Worm (Caenorhabditis elegans) whole organism, L3 larva: ENCODE data around the gene K06A9.1.

Experiments used
- ceh-28 ChIP-seq: fragments of 150-350 bp; optimal IDR thresholded peaks from 2 replicates; lab custom pipeline; 2014; ENCODE audit warnings: missing biosample characterization, missing genetic modification reagents, missing genetic modification characterization
- lin-15B ChIP-seq: fragments of 150-350 bp; optimal IDR thresholded peaks from 2 replicates; lab custom pipeline; 2014; ENCODE audit warnings: missing biosample characterization, missing genetic modification characterization
- nhr-11 ChIP-seq: fragments of 150-350 bp; optimal IDR thresholded peaks from 2 replicates; lab custom pipeline; 2014; ENCODE audit warnings: missing biosample characterization, missing genetic modification characterization
- nhr-28 ChIP-seq: fragments of 150-350 bp; optimal IDR thresholded peaks from 2 replicates; lab custom pipeline; 2014; ENCODE audit warnings: missing biosample characterization, missing genetic modification characterization
- nhr-76 ChIP-seq: fragments of 150-350 bp; sonication (generic microtip); optimal IDR thresholded peaks from 5 replicates; lab custom pipeline; 2014; ENCODE audit warnings: missing biosample characterization, missing genetic modification characterization
- pha-4 ChIP-seq: fragments of 150-350 bp; optimal IDR thresholded peaks from 2 replicates; lab custom pipeline; 2014; ENCODE audit warnings: missing biosample characterization, missing genetic modification reagents, missing genetic modification characterization
- skn-1 ChIP-seq: fragments of 150-350 bp; optimal IDR thresholded peaks from 2 replicates; lab custom pipeline; 2014; ENCODE audit warnings: missing biosample characterization, missing genetic modification characterization
- snpc-4 ChIP-seq: fragments of 150-350 bp; optimal IDR thresholded peaks from 2 replicates; lab custom pipeline; 2014; ENCODE audit warnings: missing biosample characterization, missing genetic modification characterization
- unc-39 ChIP-seq: sonication (generic microtip); optimal IDR thresholded peaks from 4 replicates; lab custom pipeline; 2017; ENCODE audit warnings: missing biosample characterization, missing genetic modification characterization
- ztf-11 ChIP-seq: fragments of 150-350 bp; optimal IDR thresholded peaks from 2 replicates; lab custom pipeline; 2014; ENCODE audit warnings: missing biosample characterization, missing genetic modification characterization

DNA sequence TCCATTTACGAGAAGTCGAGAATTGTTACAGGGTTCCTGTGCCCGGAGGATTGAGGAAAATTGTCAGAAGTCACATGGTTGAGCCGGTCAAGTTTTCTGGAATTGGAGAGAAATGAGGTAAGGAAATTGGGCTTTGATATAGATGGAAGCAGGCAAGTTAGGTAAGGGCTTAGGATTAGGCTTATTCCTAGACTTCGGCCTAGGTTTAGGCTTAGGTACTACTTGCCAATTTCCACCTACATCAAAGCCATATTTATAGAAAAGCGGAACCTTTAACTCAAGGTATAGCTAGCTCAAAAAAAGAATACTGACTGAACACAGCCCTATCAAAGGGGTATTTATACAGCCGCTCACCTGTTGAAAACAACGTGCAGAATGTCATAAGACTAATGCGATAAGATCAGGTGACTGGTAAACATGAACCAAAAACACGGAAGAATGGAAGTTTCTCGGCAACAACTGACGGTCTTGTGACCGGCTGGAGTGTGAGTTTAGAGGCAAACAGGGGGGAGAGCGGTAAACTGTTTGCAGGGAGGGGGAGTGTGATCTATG, 42.7 kb upstream of the K06A9.1 start:
- TF ChIP-seq nhr-28 (tag; lab: Kevin White, UChicago) (no peak), unc-39 (tag; lab: Kevin White, UChicago) (no peak), skn-1 (peak; percentile 20), lin-15B (tag; lab: Kevin White, UChicago) (peak; percentile 27), snpc-4 (no peak), ceh-28 (tag; lab: Kevin White, UChicago) (peak; percentile 66), nhr-11 (peak; percentile 87), pha-4 (peak; percentile 100), ztf-11 (no peak), nhr-76 (no peak)
